Fruit fly (Drosophila melanogaster) whole organism, embryonic: ENCODE results near the gene Rtnl1.

Experiments used
- B-H2 ChIP-seq: fragments of 200-800 bp; sonication (Bioruptor generic); optimal IDR thresholded peaks from 2 replicates; lab custom pipeline; 2018; ENCODE audit warnings: missing biosample characterization, mild to moderate bottlenecking, missing genetic modification characterization
- Bgb ChIP-seq: fragments of 200-800 bp; sonication (Bioruptor generic); IDR thresholded peaks from 2 replicates; pipeline ENCODE4 v1.3.6; 2022; ENCODE audit warnings: missing biosample characterization, missing genetic modification characterization; ENCODE audit not compliant: partially characterized antibody
- CG10147 ChIP-seq: fragments of 200-800 bp; sonication (Bioruptor generic); optimal IDR thresholded peaks from 2 replicates; lab custom pipeline; 2019; ENCODE audit warnings: missing biosample characterization, mild to moderate bottlenecking, missing genetic modification characterization, moderate library complexity
- CG10321 ChIP-seq: fragments of 200-800 bp; sonication (Bioruptor generic); IDR thresholded peaks from 2 replicates; pipeline ENCODE4 v1.3.6; 2022; ENCODE audit warnings: missing biosample characterization, missing genetic modification characterization
- CG10565 ChIP-seq: fragments of 200-800 bp; sonication (Bioruptor generic); optimal IDR thresholded peaks from 3 replicates; lab custom pipeline; 2016; ENCODE audit warnings: missing biosample characterization, mild to moderate bottlenecking, missing genetic modification characterization
- CG12155 ChIP-seq: fragments of 200-800 bp; sonication (Bioruptor generic); optimal IDR thresholded peaks from 3 replicates; lab custom pipeline; 2016; ENCODE audit warnings: missing biosample characterization, missing genetic modification characterization
- CG12942 ChIP-seq: fragments of 200-800 bp; sonication (Bioruptor generic); optimal IDR thresholded peaks from 3 replicates; lab custom pipeline; 2016; ENCODE audit warnings: missing biosample characterization, missing genetic modification characterization
- CG1602 ChIP-seq: fragments of 200-800 bp; sonication (Bioruptor generic); optimal IDR thresholded peaks from 3 replicates; lab custom pipeline; 2016; ENCODE audit warnings: missing biosample characterization, missing genetic modification characterization
- CG17186 ChIP-seq: fragments of 200-800 bp; sonication (Bioruptor generic); optimal IDR thresholded peaks from 3 replicates; lab custom pipeline; 2017; ENCODE audit warnings: missing biosample characterization, missing genetic modification reagents, missing genetic modification characterization
- CG17385 ChIP-seq: fragments of 200-800 bp; sonication (Bioruptor generic); optimal IDR thresholded peaks from 3 replicates; lab custom pipeline; 2018; ENCODE audit warnings: missing biosample characterization, mild to moderate bottlenecking, missing genetic modification characterization
- CG2129 ChIP-seq: fragments of 200-800 bp; sonication (Bioruptor generic); IDR thresholded peaks from 2 replicates; pipeline ENCODE4 v1.3.6; 2022; ENCODE audit warnings: missing biosample characterization, missing genetic modification characterization; ENCODE audit not compliant: partially characterized antibody
- CG2202 ChIP-seq: fragments of 200-800 bp; sonication (Bioruptor generic); optimal IDR thresholded peaks from 2 replicates; lab custom pipeline; 2018; ENCODE audit warnings: missing biosample characterization, mild to moderate bottlenecking, missing genetic modification characterization
- CG2712 ChIP-seq: fragments of 200-800 bp; optimal IDR thresholded peaks from 3 replicates; lab custom pipeline; 2019; ENCODE audit warnings: missing biosample characterization, mild to moderate bottlenecking, missing genetic modification characterization, moderate library complexity
- CG2875 ChIP-seq: fragments of 200-800 bp; sonication (Bioruptor generic); optimal IDR thresholded peaks from 2 replicates; lab custom pipeline; 2017; ENCODE audit warnings: missing biosample characterization, mild to moderate bottlenecking, missing genetic modification characterization, missing genetic modification reagents
- CG3281 ChIP-seq: fragments of 200-800 bp; sonication (Bioruptor generic); optimal IDR thresholded peaks from 3 replicates; lab custom pipeline; 2017; ENCODE audit warnings: missing biosample characterization, mild to moderate bottlenecking, missing genetic modification characterization
- CG34376 ChIP-seq: fragments of 200-800 bp; sonication (Bioruptor generic); optimal IDR thresholded peaks from 2 replicates; lab custom pipeline; 2018; ENCODE audit warnings: missing biosample characterization, mild to moderate bottlenecking, missing genetic modification characterization
- CG4328 ChIP-seq: fragments of 200-800 bp; sonication (Bioruptor generic); optimal IDR thresholded peaks from 3 replicates; lab custom pipeline; 2017; ENCODE audit warnings: missing biosample characterization, missing genetic modification reagents, missing genetic modification characterization
- CG7987 ChIP-seq: fragments of 200-800 bp; sonication (Bioruptor generic); optimal IDR thresholded peaks from 2 replicates; lab custom pipeline; 2018; ENCODE audit warnings: missing biosample characterization, mild to moderate bottlenecking, missing genetic modification characterization, moderate library complexity
- Dad ChIP-seq: fragments of 200-800 bp; sonication (Bioruptor generic); optimal IDR thresholded peaks from 3 replicates; lab custom pipeline; 2016; ENCODE audit warnings: missing biosample characterization, missing genetic modification characterization
- Dek ChIP-seq: fragments of 200-800 bp; sonication (Bioruptor generic); optimal IDR thresholded peaks from 3 replicates; lab custom pipeline; 2019; ENCODE audit warnings: missing biosample characterization, mild to moderate bottlenecking, missing genetic modification characterization, moderate library complexity
- Dip3 ChIP-seq: fragments of 200-800 bp; sonication (Bioruptor generic); optimal IDR thresholded peaks from 3 replicates; lab custom pipeline; 2016; ENCODE audit warnings: missing biosample characterization, missing genetic modification characterization
- Ets65A ChIP-seq: fragments of 200-800 bp; sonication (Bioruptor generic); peaks from one replicate; lab custom pipeline; 2016; ENCODE audit warnings: missing biosample characterization, missing genetic modification characterization
- HmgD ChIP-seq: fragments of 200-800 bp; sonication (Bioruptor generic); optimal IDR thresholded peaks from 3 replicates; lab custom pipeline; 2016; ENCODE audit warnings: missing biosample characterization, missing genetic modification characterization
- Hr39 ChIP-seq: fragments of >200 bp; optimal IDR thresholded peaks from 2 replicates; lab custom pipeline; 2017
- Mes4 ChIP-seq: fragments of 200-800 bp; sonication (Bioruptor generic); optimal IDR thresholded peaks from 2 replicates; lab custom pipeline; 2016; ENCODE audit warnings: missing biosample characterization, missing genetic modification characterization
- NC2α ChIP-seq: fragments of 200-800 bp; sonication (Bioruptor generic); optimal IDR thresholded peaks from 2 replicates; lab custom pipeline; 2016; ENCODE audit warnings: missing biosample characterization, missing genetic modification characterization
- Pdp1 ChIP-seq, 2 experiments: fragments of 200-800 bp; sonication (Bioruptor generic); optimal IDR thresholded peaks; 3 replicates each; lab custom pipeline; 2016; ENCODE audit warnings: missing biosample characterization in 2 of 2, missing genetic modification characterization in 2 of 2, mild to moderate bottlenecking in 1 of 2, moderate library complexity in 1 of 2
- Side ChIP-seq: fragments of 200-800 bp; sonication (Bioruptor generic); optimal IDR thresholded peaks from 2 replicates; lab custom pipeline; 2016; ENCODE audit warnings: missing biosample characterization, missing genetic modification characterization
- Ssrp ChIP-seq: fragments of 200-800 bp; sonication (Bioruptor generic); optimal IDR thresholded peaks from 2 replicates; lab custom pipeline; 2018; ENCODE audit warnings: missing biosample characterization, mild to moderate bottlenecking, missing genetic modification characterization, moderate library complexity
- TFAM ChIP-seq: fragments of 200-800 bp; sonication (Bioruptor generic); optimal IDR thresholded peaks from 2 replicates; lab custom pipeline; 2017; ENCODE audit warnings: missing biosample characterization, missing genetic modification characterization, inconsistent platforms
- ase ChIP-seq: fragments of 200-800 bp; sonication (Bioruptor generic); IDR thresholded peaks from 3 replicates; pipeline ENCODE4 v1.3.6; 2022; ENCODE audit warnings: missing biosample characterization, missing genetic modification characterization
- ash1 ChIP-seq: fragments of 200-800 bp; sonication (Bioruptor generic); optimal IDR thresholded peaks from 2 replicates; lab custom pipeline; 2018; ENCODE audit warnings: missing biosample characterization, mild to moderate bottlenecking, missing genetic modification characterization
- ato ChIP-seq: fragments of 200-800 bp; sonication (Bioruptor generic); IDR thresholded peaks from 2 replicates; pipeline ENCODE4 v1.3.6; 2022; ENCODE audit warnings: missing biosample characterization, missing genetic modification characterization; ENCODE audit not compliant: partially characterized antibody
- bab2 ChIP-seq: fragments of 200-800 bp; sonication (Bioruptor generic); optimal IDR thresholded peaks from 2 replicates; lab custom pipeline; 2016; ENCODE audit warnings: missing biosample characterization, missing genetic modification characterization
- cas ChIP-seq: fragments of 200-800 bp; sonication (Bioruptor generic); IDR thresholded peaks from 2 replicates; pipeline ENCODE4 v1.3.6; 2022; ENCODE audit warnings: missing biosample characterization, missing genetic modification characterization
- caup ChIP-seq: fragments of 200-800 bp; sonication (Bioruptor generic); optimal IDR thresholded peaks from 3 replicates; lab custom pipeline; 2017; ENCODE audit warnings: missing biosample characterization, mild to moderate bottlenecking, missing genetic modification characterization, moderate library complexity; ENCODE audit not compliant: severe bottlenecking
- dpn ChIP-seq, 2 experiments: fragments of 200-800 bp; sonication (Bioruptor generic); optimal IDR thresholded peaks; 3 replicates each; lab custom pipeline; 2016; ENCODE audit warnings: missing biosample characterization in 2 of 2, missing genetic modification characterization in 2 of 2
- dysf ChIP-seq: fragments of 200-800 bp; sonication (Bioruptor generic); IDR thresholded peaks from 3 replicates; pipeline ENCODE4 v1.3.6; 2022; ENCODE audit warnings: missing biosample characterization, missing genetic modification characterization
- gfzf ChIP-seq: fragments of 200-800 bp; sonication (Bioruptor generic); optimal IDR thresholded peaks from 2 replicates; lab custom pipeline; 2016; ENCODE audit warnings: missing biosample characterization, mild to moderate bottlenecking, missing genetic modification characterization, moderate library complexity
- gro ChIP-seq: fragments of 200-800 bp; sonication (Bioruptor generic); optimal IDR thresholded peaks from 2 replicates; lab custom pipeline; 2016; ENCODE audit warnings: missing biosample characterization, missing genetic modification characterization
- gsb-n ChIP-seq: fragments of 200-800 bp; sonication (Bioruptor generic); optimal IDR thresholded peaks from 3 replicates; lab custom pipeline; 2018; ENCODE audit warnings: missing biosample characterization, mild to moderate bottlenecking, missing genetic modification characterization
- lab ChIP-seq: fragments of 200-800 bp; sonication (Bioruptor generic); optimal IDR thresholded peaks from 3 replicates; lab custom pipeline; 2017; ENCODE audit warnings: missing biosample characterization, missing genetic modification characterization, mild to moderate bottlenecking, moderate library complexity, missing genetic modification reagents
- lilli ChIP-seq: fragments of 200-800 bp; sonication (Bioruptor generic); optimal IDR thresholded peaks from 3 replicates; lab custom pipeline; 2016; ENCODE audit warnings: missing biosample characterization, missing genetic modification characterization
- pho ChIP-seq: fragments of 200-800 bp; sonication (Bioruptor generic); optimal IDR thresholded peaks from 2 replicates; lab custom pipeline; 2016; ENCODE audit warnings: missing biosample characterization, missing genetic modification characterization
- shn ChIP-seq: fragments of 200-800 bp; sonication (Bioruptor generic); optimal IDR thresholded peaks from 3 replicates; lab custom pipeline; 2016; ENCODE audit warnings: missing biosample characterization, missing genetic modification characterization
- so ChIP-seq: fragments of 200-800 bp; sonication (Bioruptor generic); IDR thresholded peaks from 3 replicates; pipeline ENCODE4 v1.3.6; 2022; ENCODE audit warnings: missing biosample characterization, missing genetic modification characterization
- sob ChIP-seq: fragments of 200-800 bp; sonication (Bioruptor generic); IDR thresholded peaks from 2 replicates; pipeline ENCODE4 v1.3.6; 2022; ENCODE audit warnings: missing biosample characterization, missing genetic modification characterization
- ssp ChIP-seq: fragments of 200-800 bp; sonication (Bioruptor generic); IDR thresholded peaks from 2 replicates; pipeline ENCODE4 v1.3.6; 2022; ENCODE audit warnings: missing biosample characterization, missing genetic modification characterization
- stwl ChIP-seq: fragments of 200-800 bp; sonication (Bioruptor generic); optimal IDR thresholded peaks from 3 replicates; lab custom pipeline; 2018; ENCODE audit warnings: missing biosample characterization, mild to moderate bottlenecking, missing genetic modification characterization, moderate library complexity
- tll ChIP-seq, 2 experiments: fragments of 200-800 bp in 1 of 2; fragments of >200 bp in 1 of 2; sonication (Bioruptor generic) in 1 of 2; optimal IDR thresholded peaks; 2 replicates each; lab custom pipeline; 2017 to 2019; ENCODE audit warnings: missing biosample characterization in 2 of 2, missing genetic modification characterization in 2 of 2, mild to moderate bottlenecking in 1 of 2, moderate library complexity in 1 of 2
- tup ChIP-seq: fragments of 200-800 bp; sonication (Bioruptor generic); optimal IDR thresholded peaks from 2 replicates; lab custom pipeline; 2016; ENCODE audit warnings: missing biosample characterization, mild to moderate bottlenecking, missing genetic modification characterization, moderate library complexity

Rtnl1 gene

DNA sequence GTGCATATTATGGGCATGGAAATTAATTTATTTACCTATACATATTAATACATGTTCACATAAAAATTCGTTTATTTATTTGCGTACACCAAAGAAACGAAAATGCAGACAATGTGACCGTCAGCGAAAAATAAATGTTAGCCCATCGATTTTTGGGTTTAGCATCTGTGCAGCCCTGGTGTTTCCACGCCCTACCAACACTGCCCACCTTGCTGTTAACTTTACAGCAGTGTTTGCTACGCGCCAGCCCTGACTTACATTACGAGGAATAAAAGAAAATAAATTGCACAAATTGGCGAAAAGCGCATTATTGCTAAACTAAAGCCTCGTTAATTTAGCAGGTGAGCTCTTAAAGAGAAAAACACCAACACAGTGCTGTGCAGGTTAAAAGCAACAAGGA lies 33.5 kb upstream of the Rtnl1 start, which contains the start of the genes CG33995, CG44000 and CG44001 (continued):
- TF ChIP-seq cas (GFP tag; lab: Robert Waterston, UW), result 0 out of 2 replicates have a peak, but pooled peaks have one; percentile 27
- TF ChIP-seq lab, result peak; percentile 47
- peak; percentile 67 for TF ChIP-seq CG17186
- peak; percentile 40 for TF ChIP-seq caup (GFP tag; lab: Kevin White, UChicago)
- no peak for TF ChIP-seq tll (GFP tag; optimal IDR thresholded peaks at IDR 0.05; lab: Kevin White, UChicago)
- TF ChIP-seq dysf (GFP tag; lab: Robert Waterston, UW), result no peak
- peak; percentile 75 for TF ChIP-seq lilli (GFP tag; lab: Kevin White, UChicago)
- peak; percentile 23 to 76 for TF ChIP-seq Pdp1 (GFP tag; optimal IDR thresholded peaks at IDR 0.05; lab: Kevin White, UChicago)
- no peak for TF ChIP-seq CG17385 (GFP tag; lab: Kevin White, UChicago)
- TF ChIP-seq sob (GFP tag; lab: Robert Waterston, UW), result peak; percentile 55
- peak; percentile 17 for TF ChIP-seq CG4328 (GFP tag; lab: Kevin White, UChicago)
- TF ChIP-seq Dad (GFP tag; lab: Kevin White, UChicago), result no peak
- TF ChIP-seq Hr39, result no peak
- TF ChIP-seq dpn (GFP tag; optimal IDR thresholded peaks at IDR 0.05; lab: Kevin White, UChicago), result peak; percentile 64 to 76
- no peak for TF ChIP-seq ato (GFP tag; lab: Robert Waterston, UW)
- no peak for TF ChIP-seq TFAM (GFP tag; lab: Kevin White, UChicago)
- peak; percentile 54 for TF ChIP-seq CG12155
- TF ChIP-seq CG2875 (GFP tag; lab: Kevin White, UChicago), result no peak
- peak; percentile 48 for TF ChIP-seq CG34376 (GFP tag; lab: Kevin White, UChicago)
- peak; percentile 58 for TF ChIP-seq Side (GFP tag; lab: Kevin White, UChicago)
- TF ChIP-seq Ets65A (GFP tag; lab: Kevin White, UChicago), result peak; percentile 96
- peak; percentile 32 for TF ChIP-seq CG12942 (GFP tag; lab: Kevin White, UChicago)
- no peak for TF ChIP-seq CG10565 (GFP tag; lab: Kevin White, UChicago)
- peak; percentile 58 for TF ChIP-seq ash1
- peak; percentile 87 for TF ChIP-seq gfzf (GFP tag; lab: Kevin White, UChicago)
- no peak for TF ChIP-seq CG10321 (GFP tag; lab: Robert Waterston, UW)
- TF ChIP-seq CG3281 (GFP tag; lab: Kevin White, UChicago), result peak; percentile 69
- TF ChIP-seq Dek (tag; lab: Kevin White, UChicago), result peak; percentile 24
- TF ChIP-seq pho, result peak; percentile 58
- peak; percentile 46 for TF ChIP-seq bab2
- no peak for TF ChIP-seq CG10147
- TF ChIP-seq so (GFP tag; lab: Robert Waterston, UW), result no peak
- TF ChIP-seq stwl (tag; lab: Kevin White, UChicago), result peak; percentile 94
- peak; percentile 36 for TF ChIP-seq HmgD (GFP tag; lab: Kevin White, UChicago)
- peak; percentile 17; the same call in 1 of the 2 replicates for TF ChIP-seq ssp (GFP tag; lab: Robert Waterston, UW)
- TF ChIP-seq CG2712 (tag; lab: Kevin White, UChicago), result peak; percentile 36
- no peak for TF ChIP-seq CG2129 (GFP tag; lab: Robert Waterston, UW)
- TF ChIP-seq Mes4, result peak; percentile 11
- TF ChIP-seq CG1602 (GFP tag; lab: Kevin White, UChicago), result peak; percentile 33
- TF ChIP-seq Ssrp (tag; lab: Kevin White, UChicago), result no peak
- peak; percentile 39 for TF ChIP-seq Dip3 (GFP tag; lab: Kevin White, UChicago)
- TF ChIP-seq CG7987, result peak; percentile 61
- TF ChIP-seq gro (GFP tag; lab: Kevin White, UChicago), result peak; percentile 45
- peak; percentile 8 for TF ChIP-seq NC2α
- TF ChIP-seq CG2202 (tag; lab: Kevin White, UChicago), result no peak
- TF ChIP-seq shn, result peak; percentile 52
- peak; percentile 79 for TF ChIP-seq B-H2 (GFP tag; lab: Kevin White, UChicago)
- TF ChIP-seq gsb-n (tag; lab: Kevin White, UChicago), result peak; percentile 16
- TF ChIP-seq ase (GFP tag; lab: Robert Waterston, UW), result no peak
- peak; percentile 28 for TF ChIP-seq tup
- TF ChIP-seq Bgb (GFP tag; lab: Robert Waterston, UW), result peak; percentile 46
